Worm (Caenorhabditis elegans): Measurements from ENCODE around the gene T09A5.4.

The T09A5.4 gene

DNA sequence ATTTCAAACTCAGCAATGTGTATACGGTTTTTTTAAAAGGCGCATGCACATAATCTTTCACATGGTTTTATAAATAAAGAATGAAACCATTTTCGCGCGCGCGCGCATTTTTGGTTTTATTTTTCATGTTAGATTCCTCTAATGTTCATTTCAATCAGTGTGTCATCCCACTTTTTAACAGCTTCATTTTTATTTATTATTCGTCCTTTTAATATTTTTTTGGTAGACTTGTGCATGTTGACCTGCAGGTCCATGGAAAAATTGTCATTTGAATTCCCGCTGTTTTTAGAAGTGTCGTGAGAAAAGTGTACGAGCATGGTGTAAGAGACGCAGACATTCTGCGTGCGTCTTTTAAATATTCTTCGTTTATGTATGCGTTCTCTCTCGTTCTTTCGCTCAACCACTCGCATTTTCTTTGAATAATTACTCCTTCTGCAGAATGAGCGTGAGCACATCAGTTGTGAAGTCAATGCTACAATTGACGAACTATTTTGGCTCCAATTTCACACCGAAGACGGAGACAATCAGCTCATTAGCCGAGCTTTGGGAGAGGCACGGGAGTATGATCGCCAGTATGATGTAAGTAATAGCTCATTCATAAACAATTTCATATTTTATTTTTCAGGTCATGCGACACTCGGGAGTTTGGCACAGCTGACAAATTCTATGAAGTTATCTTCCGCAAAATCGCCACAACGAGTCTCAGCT lies 14.4 kb downstream of the T09A5.4 start, which contains the start of gene lin-5:
lin-5 (plus strand) TSS at position 354 of the 708 bp plus-strand sequence.
- no peak for TF ChIP-seq D1046.2 (GFP tag; IDR thresholded peaks at IDR 0.05)
- TF ChIP-seq ceh-32 (tag; optimal IDR thresholded peaks at IDR 0.05; ENCODE audit: poor library complexity): no peak
- TF ChIP-seq madf-5 (GFP tag; IDR thresholded peaks at IDR 0.05): no peak
- TF ChIP-seq F44E2.7 (GFP tag; IDR thresholded peaks at IDR 0.05): no peak
- no peak for TF ChIP-seq nhr-48 (tag; optimal IDR thresholded peaks at IDR 0.05)
- TF ChIP-seq fos-1 (tag; optimal IDR thresholded peaks at IDR 0.05): no peak
- no peak for TF ChIP-seq nhr-28 (tag; optimal IDR thresholded peaks at IDR 0.05)
- no peak for TF ChIP-seq mxl-2 (GFP tag; conservative IDR thresholded peaks at IDR 0.05)
- no peak for TF ChIP-seq pha-4 (GFP tag; IDR thresholded peaks at IDR 0.05)
- TF ChIP-seq pha-4 (tag; optimal IDR thresholded peaks at IDR 0.05): no peak
- TF ChIP-seq hlh-11 (tag; optimal IDR thresholded peaks at IDR 0.05): no peak
- no peak for TF ChIP-seq duxl-1 (tag; optimal IDR thresholded peaks at IDR 0.05; ENCODE audit: poor library complexity)
- TF ChIP-seq ZK337.2 (GFP tag; IDR thresholded peaks at IDR 0.05): no peak
- no peak for TF ChIP-seq F26F4.8 (GFP tag; conservative IDR thresholded peaks at IDR 0.05)
- TF ChIP-seq saeg-2 (GFP tag; IDR thresholded peaks at IDR 0.05): no peak
- peak; percentile 20 for TF ChIP-seq lin-13 (GFP tag; optimal IDR thresholded peaks at IDR 0.05)
- peak in 1 of 2 experiments; percentile 91 for TF ChIP-seq unc-62 (GFP tag; optimal IDR thresholded peaks at IDR 0.05 in 1 of 2)
- TF ChIP-seq unc-62 (tag; optimal IDR thresholded peaks at IDR 0.05): no peak
- no peak for TF ChIP-seq ceh-82 (tag; optimal IDR thresholded peaks at IDR 0.05)
- TF ChIP-seq egl-43 (GFP tag; IDR thresholded peaks at IDR 0.05): no peak
- no peak for TF ChIP-seq jun-1 (tag; optimal IDR thresholded peaks at IDR 0.05)
- no peak for TF ChIP-seq aly-2 (tag; optimal IDR thresholded peaks at IDR 0.05)
- no peak for TF ChIP-seq nhr-76 (tag; optimal IDR thresholded peaks at IDR 0.05)
- TF ChIP-seq tra-1 (GFP tag; IDR thresholded peaks at IDR 0.05): no peak
- no peak for TF ChIP-seq ceh-28 (tag; optimal IDR thresholded peaks at IDR 0.05)
- no peak for TF ChIP-seq ZK546.5 (tag; optimal IDR thresholded peaks at IDR 0.05)
- TF ChIP-seq dve-1 (tag; optimal IDR thresholded peaks at IDR 0.05; ENCODE audit: insufficient read depth): peak; percentile 4
- no peak for TF ChIP-seq lim-7 (GFP tag; IDR thresholded peaks at IDR 0.05)
- no peak for TF ChIP-seq nhr-77 (tag; optimal IDR thresholded peaks at IDR 0.05)
- no peak; the same call in 1 of the 2 replicates for TF ChIP-seq arid-1 (GFP tag; conservative IDR thresholded peaks at IDR 0.05)
- no peak for TF ChIP-seq dmd-8 (GFP tag; IDR thresholded peaks at IDR 0.05)
- peak; percentile 9 for TF ChIP-seq fkh-10 (GFP tag; optimal IDR thresholded peaks at IDR 0.05)
- no peak for TF ChIP-seq lin-29 (GFP tag; IDR thresholded peaks at IDR 0.05)
- no peak for TF ChIP-seq lir-3 (tag; optimal IDR thresholded peaks at IDR 0.05)
- peak; percentile 36 for TF ChIP-seq nhr-11 (tag; optimal IDR thresholded peaks at IDR 0.05)
- TF ChIP-seq ztf-7 (tag; optimal IDR thresholded peaks at IDR 0.05): no peak
- no peak for TF ChIP-seq tag-97 (GFP tag; IDR thresholded peaks at IDR 0.05)
- TF ChIP-seq Y48G9A.11 (GFP tag; IDR thresholded peaks at IDR 0.05): peak; percentile 38; the same call in 1 of the 2 replicates
- no peak for TF ChIP-seq nhr-6 (tag; optimal IDR thresholded peaks at IDR 0.05)
- TF ChIP-seq ztf-11 (tag; optimal IDR thresholded peaks at IDR 0.05): no peak
- no peak for TF ChIP-seq set-16 (GFP tag; IDR thresholded peaks at IDR 0.05)
- TF ChIP-seq sdz-12 (GFP tag; optimal IDR thresholded peaks at IDR 0.05): no peak
- peak; percentile 58 for TF ChIP-seq T20F7.1 (GFP tag; optimal IDR thresholded peaks at IDR 0.05)
- no peak for TF ChIP-seq T26A8.4 (GFP tag; IDR thresholded peaks at IDR 0.05)
- no peak for TF ChIP-seq nhr-25 (tag; optimal IDR thresholded peaks at IDR 0.05; ENCODE audit: borderline replicate concordance, insufficient read depth)
- no peak for TF ChIP-seq lin-15B (tag; optimal IDR thresholded peaks at IDR 0.05)
- TF ChIP-seq ceh-20 (GFP tag; IDR thresholded peaks at IDR 0.05): no peak
- TF ChIP-seq Y75B8A.6 (GFP tag; IDR thresholded peaks at IDR 0.05): no peak
- no peak for TF ChIP-seq ama-1 (optimal IDR thresholded peaks at IDR 0.05)
- TF ChIP-seq mdl-1 (tag; optimal IDR thresholded peaks at IDR 0.05): peak in 1 of 2 experiments; percentile 23
- TF ChIP-seq ces-1 (GFP tag; optimal IDR thresholded peaks at IDR 0.05): no peak
- no peak for TF ChIP-seq zag-1 (tag; optimal IDR thresholded peaks at IDR 0.05)
